Worm (Caenorhabditis elegans): ENCODE data around the gene asd-1.

The asd-1 gene

ce11 chrIII:4237660-4238059 is 40.6 kb downstream of the asd-1 start (continued):
- TF ChIP-seq sma-9 (GFP tag; optimal IDR thresholded peaks at IDR 0.05) (peak; percentile 99), sma-9 (tag; optimal IDR thresholded peaks at IDR 0.05) (peak; percentile 37), sem-4 (tag; optimal IDR thresholded peaks at IDR 0.05) (peak; percentile 92), mab-5 (tag; optimal IDR thresholded peaks at IDR 0.05) (peak; percentile 58), nhr-25 (tag; optimal IDR thresholded peaks at IDR 0.05) (peak; percentile 94), elt-1 (tag; optimal IDR thresholded peaks at IDR 0.05) (no peak), crh-2 (tag; optimal IDR thresholded peaks at IDR 0.05) (peak; percentile 97), nhr-10 (tag; optimal IDR thresholded peaks at IDR 0.05) (peak; percentile 65), C34F6.9 (tag; optimal IDR thresholded peaks at IDR 0.05) (peak; percentile 94), skn-1 (tag; optimal IDR thresholded peaks at IDR 0.05) (peak; percentile 5), ceh-82 (tag; optimal IDR thresholded peaks at IDR 0.05) (no peak), aly-2 (tag; optimal IDR thresholded peaks at IDR 0.05) (no peak), ama-1 (optimal IDR thresholded peaks at IDR 0.05) (no peak), nhr-12 (tag; optimal IDR thresholded peaks at IDR 0.05) (no peak), ZK546.5 (tag; optimal IDR thresholded peaks at IDR 0.05) (no peak), blmp-1 (tag; optimal IDR thresholded peaks at IDR 0.05; ENCODE audit: insufficient read depth) (peak; percentile 91), ztf-4 (tag; optimal IDR thresholded peaks at IDR 0.05) (peak; percentile 91), sma-3 (GFP tag; optimal IDR thresholded peaks at IDR 0.05) (peak; percentile 93), mbf-1 (tag; optimal IDR thresholded peaks at IDR 0.05) (no peak), unc-62 (GFP tag; optimal IDR thresholded peaks at IDR 0.05) (peak; percentile 6), ceh-16 (tag; optimal IDR thresholded peaks at IDR 0.05) (peak; percentile 41), lin-13 (GFP tag; optimal IDR thresholded peaks at IDR 0.05) (peak; percentile 84), ztf-1 (GFP tag; conservative IDR thresholded peaks at IDR 0.05) (no peak), snpc-4 (tag; optimal IDR thresholded peaks at IDR 0.05) (peak; percentile 25)

DNA sequence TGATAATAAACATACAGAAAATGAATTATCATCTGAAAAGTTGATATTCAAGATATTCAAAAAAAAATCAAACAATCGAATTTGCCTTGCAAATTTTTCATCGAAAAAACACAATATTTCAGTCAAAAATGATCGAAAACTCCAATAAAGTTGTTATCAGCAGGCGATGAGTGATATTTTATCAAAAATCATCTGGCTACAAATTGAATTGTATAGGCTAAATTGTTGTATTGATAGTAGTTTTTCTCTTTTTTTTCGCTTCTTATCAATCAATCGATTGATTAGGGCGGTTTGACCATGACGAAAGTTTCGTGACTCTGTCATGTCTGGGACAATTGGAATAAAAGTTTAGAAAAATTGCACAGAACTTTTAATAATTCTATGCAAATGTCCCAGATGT is 43.0 kb downstream of the asd-1 start:
- TF ChIP-seq fos-1 (tag; optimal IDR thresholded peaks at IDR 0.05), result peak; percentile 89
- TF ChIP-seq ceh-82 (tag; optimal IDR thresholded peaks at IDR 0.05), result no peak
- peak; percentile 32 for TF ChIP-seq sma-9 (GFP tag; optimal IDR thresholded peaks at IDR 0.05)
- no peak for TF ChIP-seq sma-9 (tag; optimal IDR thresholded peaks at IDR 0.05)
- TF ChIP-seq crh-2 (tag; optimal IDR thresholded peaks at IDR 0.05), result peak; percentile 38
- peak; percentile 38 for TF ChIP-seq gmeb-1 (tag; optimal IDR thresholded peaks at IDR 0.05)

- TF ChIP-seq nhr-12 (tag; optimal IDR thresholded peaks at IDR 0.05) (no peak), skn-1 (tag; optimal IDR thresholded peaks at IDR 0.05) (no peak), nhr-129 (tag; optimal IDR thresholded peaks at IDR 0.05) (no peak), sem-4 (tag; optimal IDR thresholded peaks at IDR 0.05) (no peak), lin-39 (tag; optimal IDR thresholded peaks at IDR 0.05) (no peak), dmd-4 (tag; optimal IDR thresholded peaks at IDR 0.05) (no peak), nhr-23 (tag; optimal IDR thresholded peaks at IDR 0.05) (no peak), zag-1 (tag; optimal IDR thresholded peaks at IDR 0.05) (no peak)
Measured at ce11 chrIII:4241181-4241580, 44.1 kb downstream of the asd-1 start.

DNA sequence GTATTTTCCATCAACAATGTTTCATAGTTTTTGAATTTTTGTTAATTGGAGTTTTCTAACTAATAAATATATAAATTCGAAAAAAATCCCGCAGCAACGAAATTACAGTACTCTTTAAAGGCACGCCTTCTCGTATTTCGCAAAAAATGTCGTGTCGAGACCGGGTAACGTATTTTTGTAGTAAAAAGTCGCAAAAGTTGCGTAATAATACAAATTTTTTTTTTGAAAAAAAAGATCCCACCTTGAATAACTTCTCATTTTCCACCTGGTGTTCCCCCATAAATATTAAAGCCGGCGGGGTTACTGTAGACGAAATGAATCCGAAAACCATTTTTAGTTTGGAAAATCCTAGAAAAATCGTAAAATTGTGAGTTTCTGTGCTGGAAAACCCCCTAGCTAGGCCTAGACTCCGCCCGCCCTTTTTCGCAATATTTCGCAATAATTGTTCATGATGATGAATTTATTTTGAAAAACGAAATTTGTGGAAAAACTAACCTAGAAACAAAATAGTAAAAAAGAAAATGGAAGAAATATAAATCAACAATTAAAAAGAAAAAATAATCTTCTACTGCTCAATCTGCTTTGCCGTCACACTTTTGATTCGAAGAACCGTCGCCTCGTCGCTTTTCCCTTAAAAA is 45.3 kb downstream of the asd-1 start, which contains the start of gene F43C1.7:
Gene F43C1.7 (minus strand): TSS at position 351 of the 638 bp plus-strand sequence.
- TF ChIP-seq nhr-129 (tag; optimal IDR thresholded peaks at IDR 0.05) (peak; percentile 64), ZK546.5 (tag; optimal IDR thresholded peaks at IDR 0.05) (no peak)

ce11 chrIII:4243461-4243860 is 46.4 kb downstream of the asd-1 start, which contains the start of gene mrpl-21:
TSS of gene mrpl-21 (minus strand) at chrIII:4243561.
- no peak for TF ChIP-seq lsy-2 (tag; optimal IDR thresholded peaks at IDR 0.05)
- no peak for TF ChIP-seq ceh-82 (tag; optimal IDR thresholded peaks at IDR 0.05)
- no peak for TF ChIP-seq crh-2 (tag; optimal IDR thresholded peaks at IDR 0.05)
- TF ChIP-seq mdl-1 (tag; optimal IDR thresholded peaks at IDR 0.05), result no peak
- TF ChIP-seq nhr-10 (tag; optimal IDR thresholded peaks at IDR 0.05), result no peak
- no peak for TF ChIP-seq nhr-77 (tag; optimal IDR thresholded peaks at IDR 0.05)
- no peak for TF ChIP-seq dmd-4 (tag; optimal IDR thresholded peaks at IDR 0.05)
- TF ChIP-seq R02D3.7 (tag; optimal IDR thresholded peaks at IDR 0.05), result no peak
- TF ChIP-seq zag-1 (tag; optimal IDR thresholded peaks at IDR 0.05), result no peak
- TF ChIP-seq ZK546.5 (tag; optimal IDR thresholded peaks at IDR 0.05), result no peak
- no peak for TF ChIP-seq nhr-21 (tag; optimal IDR thresholded peaks at IDR 0.05)
- TF ChIP-seq lin-39 (tag; optimal IDR thresholded peaks at IDR 0.05), result no peak
- TF ChIP-seq sma-9 (GFP tag; optimal IDR thresholded peaks at IDR 0.05), result no peak
- no peak for TF ChIP-seq sma-9 (tag; optimal IDR thresholded peaks at IDR 0.05)
- no peak for TF ChIP-seq sma-3 (GFP tag; optimal IDR thresholded peaks at IDR 0.05)
- no peak for TF ChIP-seq mbf-1 (tag; optimal IDR thresholded peaks at IDR 0.05)
